Fruit fly (Drosophila melanogaster): ENCODE results near the gene CG17896.

Gene CG17896

dm6 chrX:493445-494190, at the start of gene CG17896:
Gene CG17896 (minus strand): TSS chrX:493495.
- TF ChIP-seq ttk (optimal IDR thresholded peaks at IDR 0.05) (no peak), Myc (optimal IDR thresholded peaks at IDR 0.05) (no peak), h (optimal IDR thresholded peaks at IDR 0.05) (no peak), insv (optimal IDR thresholded peaks at IDR 0.05) (no peak), Sin3A (optimal IDR thresholded peaks at IDR 0.05) (no peak), psq (optimal IDR thresholded peaks at IDR 0.05) (no peak)

dm6 chrX:542069-542468, 48.8 kb upstream of the CG17896 start:
- TF ChIP-seq Sin3A (optimal IDR thresholded peaks at IDR 0.05), result no peak
- no peak for TF ChIP-seq psq (optimal IDR thresholded peaks at IDR 0.05)
- TF ChIP-seq insv (optimal IDR thresholded peaks at IDR 0.05), result no peak
- TF ChIP-seq ttk (optimal IDR thresholded peaks at IDR 0.05), result no peak
- no peak for TF ChIP-seq h (optimal IDR thresholded peaks at IDR 0.05)
- no peak for TF ChIP-seq Myc (optimal IDR thresholded peaks at IDR 0.05)

dm6 chrX:529724-530603, 36.7 kb upstream of the CG17896 start, which contains the start of the genes CG4293 and Appl:
Gene CG4293 (minus strand): TSS chrX:530291.
Gene Appl (plus strand): TSS chrX:530501.
- TF ChIP-seq ttk (optimal IDR thresholded peaks at IDR 0.05) (no peak), h (optimal IDR thresholded peaks at IDR 0.05) (no peak), insv (optimal IDR thresholded peaks at IDR 0.05) (no peak), Sin3A (optimal IDR thresholded peaks at IDR 0.05) (no peak), psq (optimal IDR thresholded peaks at IDR 0.05) (no peak)

- TF ChIP-seq insv (optimal IDR thresholded peaks at IDR 0.05) (no peak), psq (optimal IDR thresholded peaks at IDR 0.05) (no peak), h (optimal IDR thresholded peaks at IDR 0.05) (no peak), Sin3A (optimal IDR thresholded peaks at IDR 0.05) (no peak), ttk (optimal IDR thresholded peaks at IDR 0.05) (no peak), Myc (optimal IDR thresholded peaks at IDR 0.05) (no peak)
These were observed 33.3 kb upstream of the CG17896 start for dm6 chrX:526479-527071.

- TF ChIP-seq psq (optimal IDR thresholded peaks at IDR 0.05) (no peak), Myc (optimal IDR thresholded peaks at IDR 0.05) (no peak), Sin3A (optimal IDR thresholded peaks at IDR 0.05) (no peak), ttk (optimal IDR thresholded peaks at IDR 0.05) (no peak), insv (optimal IDR thresholded peaks at IDR 0.05) (no peak), h (optimal IDR thresholded peaks at IDR 0.05) (no peak)
These were observed 32.3 kb upstream of the CG17896 start for dm6 chrX:525610-526009.

- no peak for TF ChIP-seq Myc (optimal IDR thresholded peaks at IDR 0.05)
- no peak for TF ChIP-seq insv (optimal IDR thresholded peaks at IDR 0.05)
- TF ChIP-seq ttk (optimal IDR thresholded peaks at IDR 0.05), result no peak
These were observed 31.0 kb upstream of the CG17896 start for dm6 chrX:524331-524730.

- TF ChIP-seq insv (optimal IDR thresholded peaks at IDR 0.05), result no peak
- TF ChIP-seq Sin3A (optimal IDR thresholded peaks at IDR 0.05), result no peak
- TF ChIP-seq psq (optimal IDR thresholded peaks at IDR 0.05), result no peak
- no peak for TF ChIP-seq h (optimal IDR thresholded peaks at IDR 0.05)
- no peak for TF ChIP-seq Myc (optimal IDR thresholded peaks at IDR 0.05)
- TF ChIP-seq ttk (optimal IDR thresholded peaks at IDR 0.05), result no peak
These were observed 30.0 kb upstream of the CG17896 start, which contains the start of gene elav for dm6 chrX:523179-523851. Gene elav (minus strand): TSS chrX:523226.

dm6 chrX:522357-523043, 29.2 kb upstream of the CG17896 start:
- TF ChIP-seq Sin3A (optimal IDR thresholded peaks at IDR 0.05), result no peak
- TF ChIP-seq insv (optimal IDR thresholded peaks at IDR 0.05), result no peak
- no peak for TF ChIP-seq ttk (optimal IDR thresholded peaks at IDR 0.05)
- TF ChIP-seq psq (optimal IDR thresholded peaks at IDR 0.05), result no peak
- TF ChIP-seq Myc (optimal IDR thresholded peaks at IDR 0.05), result no peak
- no peak for TF ChIP-seq h (optimal IDR thresholded peaks at IDR 0.05)

- TF ChIP-seq h (optimal IDR thresholded peaks at IDR 0.05), result no peak
These were observed 28.4 kb upstream of the CG17896 start for dm6 chrX:521683-522082.

- TF ChIP-seq insv (optimal IDR thresholded peaks at IDR 0.05) (no peak), Myc (optimal IDR thresholded peaks at IDR 0.05) (no peak), psq (optimal IDR thresholded peaks at IDR 0.05) (no peak), Sin3A (optimal IDR thresholded peaks at IDR 0.05) (no peak), ttk (optimal IDR thresholded peaks at IDR 0.05) (no peak), h (optimal IDR thresholded peaks at IDR 0.05) (no peak)
These were observed 27.0 kb upstream of the CG17896 start for dm6 chrX:520215-520861.

dm6 chrX:518858-519257, 25.6 kb upstream of the CG17896 start:
- TF ChIP-seq Sin3A (optimal IDR thresholded peaks at IDR 0.05) (no peak), psq (optimal IDR thresholded peaks at IDR 0.05) (no peak), ttk (optimal IDR thresholded peaks at IDR 0.05) (no peak), insv (optimal IDR thresholded peaks at IDR 0.05) (no peak), Myc (optimal IDR thresholded peaks at IDR 0.05) (no peak), h (optimal IDR thresholded peaks at IDR 0.05) (no peak)
